Worm (Caenorhabditis elegans) whole organism, young adult: Measurements from ENCODE around the gene F53E4.1.

Source experiments
- B0035.1 ChIP-seq: sonication (generic microtip); optimal IDR thresholded peaks from 2 replicates; lab custom pipeline; 2016; ENCODE audit warnings: missing genetic modification characterization, mild to moderate bottlenecking, missing compliant biosample characterization, missing genotype, missing genetic modification reagents
- B0336.3 ChIP-seq: fragments of 200-800 bp; sonication (Bioruptor generic); IDR thresholded peaks from 2 replicates; pipeline ENCODE4 v1.3.6; 2022; ENCODE audit warnings: missing genetic modification characterization, missing compliant biosample characterization
- C06A6.2 ChIP-seq: fragments of 200-800 bp; sonication (Bioruptor generic); conservative IDR thresholded peaks from 2 replicates; pipeline ENCODE4 v1.3.6; 2022; ENCODE audit warnings: missing genetic modification characterization, missing compliant biosample characterization
- D2030.7 ChIP-seq: fragments of 200-800 bp; sonication (Bioruptor generic); IDR thresholded peaks from 2 replicates; pipeline ENCODE4 v1.3.6; 2022; ENCODE audit warnings: missing genetic modification reagents, missing genetic modification characterization, missing compliant biosample characterization
- F33H1.4 ChIP-seq: fragments of 200-800 bp; sonication (Bioruptor generic); IDR thresholded peaks from 2 replicates; pipeline ENCODE4 v1.3.6; 2022; ENCODE audit warnings: missing genetic modification reagents, missing genetic modification characterization, missing compliant biosample characterization
- F37B4.10 ChIP-seq: fragments of 200-800 bp; sonication (Bioruptor generic); IDR thresholded peaks from 2 replicates; pipeline ENCODE4 v1.3.6; 2022; ENCODE audit warnings: missing genetic modification characterization, missing compliant biosample characterization
- F39B2.1 ChIP-seq: fragments of 200-800 bp; sonication (Bioruptor generic); IDR thresholded peaks from 2 replicates; pipeline ENCODE4 v1.3.6; 2022; ENCODE audit warnings: missing genetic modification reagents, missing genetic modification characterization, missing compliant biosample characterization
- K11D2.4 ChIP-seq: fragments of 200-800 bp; sonication (Bioruptor generic); IDR thresholded peaks from 2 replicates; pipeline ENCODE4 v1.3.6; 2022; ENCODE audit warnings: missing genetic modification reagents, missing genetic modification characterization, missing compliant biosample characterization
- T07F8.4 ChIP-seq: sonication (generic microtip); optimal IDR thresholded peaks from 2 replicates; lab custom pipeline; 2016; ENCODE audit warnings: mild to moderate bottlenecking, missing genetic modification characterization, moderate library complexity, missing compliant biosample characterization
- Y53F4B.3 ChIP-seq: fragments of 200-800 bp; sonication (Bioruptor generic); IDR thresholded peaks from 2 replicates; pipeline ENCODE4 v1.3.6; 2022; ENCODE audit warnings: missing genetic modification reagents, missing genetic modification characterization, missing compliant biosample characterization
- Y56A3A.18 ChIP-seq: fragments of 200-800 bp; sonication (Bioruptor generic); IDR thresholded peaks from 2 replicates; pipeline ENCODE4 v1.3.6; 2022; ENCODE audit warnings: missing genetic modification reagents, missing genetic modification characterization, missing compliant biosample characterization
- ZK185.1 ChIP-seq: sonication (generic microtip); optimal IDR thresholded peaks from 2 replicates; lab custom pipeline; 2016; ENCODE audit warnings: mild to moderate bottlenecking, missing genetic modification characterization, missing compliant biosample characterization; ENCODE audit not compliant: poor library complexity, severe bottlenecking
- aptf-3 ChIP-seq: fragments of 200-800 bp; sonication (Bioruptor generic); IDR thresholded peaks from 2 replicates; pipeline ENCODE4 v1.3.6; 2022; ENCODE audit warnings: missing genetic modification characterization, missing compliant biosample characterization
- athp-1 ChIP-seq: sonication (generic microtip); optimal IDR thresholded peaks from 2 replicates; lab custom pipeline; 2017; ENCODE audit warnings: mild to moderate bottlenecking, missing genetic modification characterization, missing compliant biosample characterization
- attf-6 ChIP-seq: fragments of 200-800 bp; sonication (Bioruptor generic); IDR thresholded peaks from 2 replicates; pipeline ENCODE4 v1.3.6; 2022; ENCODE audit warnings: missing genetic modification reagents, missing genetic modification characterization, missing compliant biosample characterization
- ccch-3 ChIP-seq: fragments of 200-800 bp; sonication (Bioruptor generic); optimal IDR thresholded peaks from 2 replicates; lab custom pipeline; 2018; ENCODE audit warnings: mild to moderate bottlenecking, missing genetic modification characterization, missing compliant biosample characterization
- cebp-2 ChIP-seq: fragments of 200-800 bp; sonication (Bioruptor generic); IDR thresholded peaks from 2 replicates; pipeline ENCODE4 v1.3.6; 2022; ENCODE audit warnings: missing genetic modification characterization, missing compliant biosample characterization
- ceh-100 ChIP-seq: fragments of 200-800 bp; sonication (Bioruptor generic); IDR thresholded peaks from 2 replicates; pipeline ENCODE4 v1.3.6; 2022; ENCODE audit warnings: missing genetic modification reagents, missing genetic modification characterization, missing compliant biosample characterization
- ceh-58 ChIP-seq: fragments of 200-800 bp; sonication (Bioruptor generic); IDR thresholded peaks from 2 replicates; pipeline ENCODE4 v1.3.6; 2022; ENCODE audit warnings: missing genetic modification characterization, missing compliant biosample characterization
- ceh-79 ChIP-seq: sonication (generic microtip); optimal IDR thresholded peaks from 2 replicates; lab custom pipeline; 2017; ENCODE audit warnings: mild to moderate bottlenecking, missing genetic modification characterization, missing compliant biosample characterization
- die-1 ChIP-seq: sonication (generic microtip); optimal IDR thresholded peaks from 2 replicates; lab custom pipeline; 2016; ENCODE audit warnings: missing genotype, mild to moderate bottlenecking, missing genetic modification characterization, missing compliant biosample characterization
- efl-1 ChIP-seq: fragments of 150-350 bp; optimal IDR thresholded peaks from 2 replicates; lab custom pipeline; 2014; ENCODE audit warnings: missing biosample characterization, missing genetic modification reagents, missing genetic modification characterization
- egl-44 ChIP-seq: fragments of 200-800 bp; sonication (Bioruptor generic); IDR thresholded peaks from 2 replicates; pipeline ENCODE4 v1.3.6; 2022; ENCODE audit warnings: missing genetic modification reagents, missing genetic modification characterization, missing compliant biosample characterization
- ets-4 ChIP-seq: fragments of 200-800 bp; sonication (Bioruptor generic); optimal IDR thresholded peaks from 2 replicates; lab custom pipeline; 2018; ENCODE audit warnings: mild to moderate bottlenecking, missing genetic modification characterization, missing compliant biosample characterization
- fkh-3 ChIP-seq: sonication (generic microtip); optimal IDR thresholded peaks from 2 replicates; lab custom pipeline; 2016; ENCODE audit warnings: mild to moderate bottlenecking, missing genetic modification characterization, missing compliant biosample characterization
- let-607 ChIP-seq, 2 experiments: fragments of 200-800 bp in 1 of 2; sonication (Bioruptor generic) in 1 of 2; sonication (generic microtip) in 1 of 2; optimal IDR thresholded peaks; 2 replicates each; lab custom pipeline; 2016 to 2018; ENCODE audit warnings: mild to moderate bottlenecking in 2 of 2, missing compliant biosample characterization in 2 of 2, missing genetic modification characterization in 2 of 2, moderate library complexity in 2 of 2, missing genotype in 1 of 2
- lir-1 ChIP-seq: fragments of 200-800 bp; sonication (Bioruptor generic); conservative IDR thresholded peaks from 2 replicates; pipeline ENCODE4 v1.3.6; 2022; ENCODE audit warnings: missing genetic modification reagents, missing genetic modification characterization, missing compliant biosample characterization
- madf-10 ChIP-seq: sonication (generic microtip); optimal IDR thresholded peaks from 2 replicates; lab custom pipeline; 2016; ENCODE audit warnings: mild to moderate bottlenecking, missing genetic modification characterization, missing compliant biosample characterization
- mcd-1 ChIP-seq: fragments of 200-800 bp; sonication (Bioruptor generic); IDR thresholded peaks from 2 replicates; pipeline ENCODE4 v1.3.6; 2022; ENCODE audit warnings: missing genetic modification reagents, missing genetic modification characterization, missing compliant biosample characterization
- mes-4 ChIP-seq: sonication (generic microtip); optimal IDR thresholded peaks from 2 replicates; lab custom pipeline; 2016; ENCODE audit warnings: missing genotype, missing genetic modification characterization, missing compliant biosample characterization
- mxl-1 ChIP-seq: sonication (generic microtip); optimal IDR thresholded peaks from 2 replicates; lab custom pipeline; 2016; ENCODE audit warnings: missing genetic modification characterization, missing compliant biosample characterization
- nfya-1 ChIP-seq: sonication (generic microtip); optimal IDR thresholded peaks from 2 replicates; lab custom pipeline; 2017; ENCODE audit warnings: antibody characterized with exemption, missing compliant biosample characterization, missing genetic modification characterization, borderline replicate concordance; ENCODE audit not compliant: insufficient read depth
- nhr-120 ChIP-seq: fragments of 200-800 bp; sonication (Bioruptor generic); IDR thresholded peaks from 2 replicates; pipeline ENCODE4 v1.3.6; 2022; ENCODE audit warnings: missing genetic modification characterization, missing compliant biosample characterization
- nhr-27 ChIP-seq: fragments of 200-800 bp; sonication (Bioruptor generic); optimal IDR thresholded peaks from 2 replicates; lab custom pipeline; 2018; ENCODE audit warnings: mild to moderate bottlenecking, missing genetic modification characterization, moderate library complexity, missing compliant biosample characterization
- pbrm-1 ChIP-seq: fragments of 200-800 bp; sonication (Bioruptor generic); IDR thresholded peaks from 2 replicates; pipeline ENCODE4 v1.3.6; 2022; ENCODE audit warnings: missing genetic modification reagents, missing genetic modification characterization, missing compliant biosample characterization
- snpc-1.1 ChIP-seq: sonication (generic microtip); optimal IDR thresholded peaks from 2 replicates; lab custom pipeline; 2017; ENCODE audit warnings: missing genetic modification characterization, mild to moderate bottlenecking, missing compliant biosample characterization, antibody characterized with exemption, moderate library complexity, missing genotype, missing genetic modification reagents; ENCODE audit not compliant: insufficient read depth
- snpc-3.4 ChIP-seq: sonication (generic microtip); optimal IDR thresholded peaks from 2 replicates; lab custom pipeline; 2017; ENCODE audit warnings: missing genetic modification characterization, mild to moderate bottlenecking, missing compliant biosample characterization, antibody characterized with exemption, moderate library complexity, missing genotype, missing genetic modification reagents
- snpc-4 ChIP-seq, 5 experiments: fragments of 150-350 bp in 1 of 5; sonication (generic microtip) in 4 of 5; optimal IDR thresholded peaks; 2 replicates each; lab custom pipeline; 2014 to 2018; ENCODE audit warnings: missing genetic modification characterization in 5 of 5, missing biosample characterization in 3 of 5, antibody characterized with exemption in 2 of 5, mild to moderate bottlenecking in 2 of 5, missing compliant biosample characterization in 2 of 5, missing genotype in 2 of 5, moderate library complexity in 2 of 5, missing genetic modification reagents in 1 of 5
- tlf-1 ChIP-seq: fragments of 200-800 bp; sonication (Bioruptor generic); optimal IDR thresholded peaks from 2 replicates; lab custom pipeline; 2018; ENCODE audit warnings: mild to moderate bottlenecking, missing genetic modification characterization, missing compliant biosample characterization
- unc-62 ChIP-seq: fragments of 150-350 bp; optimal IDR thresholded peaks from 2 replicates; lab custom pipeline; 2014; ENCODE audit warnings: missing biosample characterization, missing genetic modification reagents, missing genetic modification characterization
- zim-3 ChIP-seq: sonication (generic microtip); optimal IDR thresholded peaks from 2 replicates; lab custom pipeline; 2017; ENCODE audit warnings: mild to moderate bottlenecking, missing genetic modification characterization, moderate library complexity, missing compliant biosample characterization
- ztf-22 ChIP-seq: fragments of 200-800 bp; sonication (Bioruptor generic); optimal IDR thresholded peaks from 2 replicates; lab custom pipeline; 2018; ENCODE audit warnings: mild to moderate bottlenecking, missing genetic modification characterization, moderate library complexity, missing compliant biosample characterization

F53E4.1 gene

DNA sequence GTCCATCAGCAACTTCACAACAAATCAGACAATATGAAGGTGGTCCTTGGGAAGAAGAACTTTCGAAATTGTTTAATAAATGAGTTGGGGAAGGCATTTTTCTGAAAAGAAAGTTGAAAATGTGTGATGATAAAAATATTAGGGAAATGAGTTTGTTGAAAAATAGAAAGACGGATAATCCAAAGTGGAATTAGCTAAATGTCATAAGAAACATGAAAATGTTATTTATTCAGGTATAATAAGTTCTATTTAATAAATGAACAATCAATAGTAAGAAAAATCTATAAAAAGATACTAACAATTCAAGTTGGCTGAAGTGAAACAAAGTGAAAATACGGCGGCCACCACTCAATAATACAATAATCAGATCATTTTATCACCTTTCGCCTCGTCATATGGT, 34.2 kb upstream of the F53E4.1 start, which contains the start of gene nhr-53:
nhr-53 (minus strand) TSS at position 101 of the 400 bp plus-strand sequence.
- TF ChIP-seq mes-4 (tag; lab: Kevin White, UChicago) (no peak), ZK185.1 (no peak), snpc-4 (GFP tag; optimal IDR thresholded peaks at IDR 0.05; lab: Kevin White, UChicago) (no peak), snpc-4 (tag; optimal IDR thresholded peaks at IDR 0.05; lab: Kevin White, UChicago) (no peak), mcd-1 (GFP tag; lab: Robert Waterston, UW) (no peak), efl-1 (GFP tag; lab: Kevin White, UChicago) (no peak), K11D2.4 (GFP tag; lab: Robert Waterston, UW) (no peak), F37B4.10 (GFP tag; lab: Robert Waterston, UW) (no peak), ceh-79 (tag; lab: Kevin White, UChicago) (no peak), nfya-1 (tag; lab: Kevin White, UChicago) (no peak), cebp-2 (GFP tag; lab: Robert Waterston, UW) (no peak), madf-10 (tag; lab: Kevin White, UChicago) (no peak), C06A6.2 (no peak), F39B2.1 (no peak), D2030.7 (GFP tag; lab: Robert Waterston, UW) (no peak), snpc-1.1 (tag; lab: Kevin White, UChicago) (no peak), fkh-3 (tag; lab: Kevin White, UChicago) (no peak), ceh-100 (no peak), B0035.1 (tag; lab: Kevin White, UChicago) (no peak), Y53F4B.3 (GFP tag; lab: Robert Waterston, UW) (no peak)

DNA sequence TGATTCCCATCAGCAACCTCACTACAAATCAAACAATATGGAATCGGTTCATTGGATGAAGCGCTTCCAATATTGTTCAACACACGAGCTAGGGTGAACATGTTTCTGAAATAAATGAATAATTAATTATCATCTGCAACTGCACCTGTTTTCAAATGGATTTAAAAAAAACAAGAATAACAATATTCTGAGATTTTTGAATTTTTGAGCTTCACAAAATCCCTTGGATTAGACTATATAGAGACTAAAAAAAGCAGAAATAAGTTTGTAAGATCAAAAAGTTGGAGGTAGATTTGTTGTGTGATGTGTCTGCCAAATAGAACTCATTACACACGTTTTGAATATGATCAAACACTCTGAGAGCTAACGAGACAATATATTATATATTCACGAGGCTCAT, 31.7 kb upstream of the F53E4.1 start, which contains the start of gene nhr-199:
nhr-199 (minus strand) TSS at position 101 of the 400 bp plus-strand sequence.
- TF ChIP-seq C06A6.2 (no peak), Y56A3A.18 (GFP tag; lab: Robert Waterston, UW) (no peak), nfya-1 (tag; lab: Kevin White, UChicago) (no peak), cebp-2 (GFP tag; lab: Robert Waterston, UW) (no peak), ccch-3 (GFP tag; lab: Kevin White, UChicago) (no peak), B0336.3 (no peak), nhr-27 (tag; lab: Kevin White, UChicago) (no peak), let-607 (tag; optimal IDR thresholded peaks at IDR 0.05; lab: Kevin White, UChicago) (no peak), die-1 (tag; lab: Kevin White, UChicago) (no peak), pbrm-1 (GFP tag; lab: Robert Waterston, UW) (no peak), tlf-1 (no peak), attf-6 (GFP tag; lab: Robert Waterston, UW) (no peak), nhr-120 (GFP tag; lab: Robert Waterston, UW) (no peak), snpc-3.4 (tag; lab: Kevin White, UChicago) (no peak), unc-62 (GFP tag; lab: Kevin White, UChicago) (no peak)

ce11 chrV:15698099-15698498, 30.0 kb upstream of the F53E4.1 start, which contains the start of gene srx-29:
srx-29 (minus strand) TSS chrV:15698199.
- TF ChIP-seq F37B4.10 (GFP tag; lab: Robert Waterston, UW) (no peak), snpc-4 (GFP tag; optimal IDR thresholded peaks at IDR 0.05; lab: Kevin White, UChicago) (no peak), snpc-4 (tag; optimal IDR thresholded peaks at IDR 0.05; lab: Kevin White, UChicago) (no peak), ztf-22 (GFP tag; lab: Kevin White, UChicago) (no peak), mes-4 (tag; lab: Kevin White, UChicago) (no peak), F33H1.4 (GFP tag; lab: Robert Waterston, UW) (no peak), tlf-1 (no peak), ceh-58 (GFP tag; lab: Robert Waterston, UW) (no peak), ceh-100 (no peak), T07F8.4 (tag; lab: Kevin White, UChicago) (no peak), efl-1 (GFP tag; lab: Kevin White, UChicago) (no peak), athp-1 (tag; lab: Kevin White, UChicago) (no peak), aptf-3 (GFP tag; lab: Robert Waterston, UW) (no peak), ets-4 (GFP tag; lab: Kevin White, UChicago) (no peak), egl-44 (GFP tag; lab: Robert Waterston, UW) (no peak), zim-3 (tag; lab: Kevin White, UChicago) (no peak), mxl-1 (tag; lab: Kevin White, UChicago) (no peak), mcd-1 (GFP tag; lab: Robert Waterston, UW) (no peak), lir-1 (GFP tag; lab: Robert Waterston, UW) (no peak), fkh-3 (tag; lab: Kevin White, UChicago) (no peak), die-1 (tag; lab: Kevin White, UChicago) (no peak)
